Worm (Caenorhabditis elegans): Measurements from ENCODE around the gene Y44A6D.7.
A peak's percentile ranks its signal among the peaks of the same experiment; 100 is the strongest.

Y44A6D.7 gene

ce11 chrV:20776761-20777160 is 37.8 kb upstream of the Y44A6D.7 start:
- TF ChIP-seq tbx-7 (tag; optimal IDR thresholded peaks at IDR 0.05) (no peak), dve-1 (tag; optimal IDR thresholded peaks at IDR 0.05) (no peak), gmeb-2 (tag; optimal IDR thresholded peaks at IDR 0.05) (no peak), syd-9 (tag; optimal IDR thresholded peaks at IDR 0.05) (no peak), ceh-24 (tag; optimal IDR thresholded peaks at IDR 0.05) (no peak), hlh-30 (tag; optimal IDR thresholded peaks at IDR 0.05; ENCODE audit: insufficient read depth) (no peak), hlh-13 (GFP tag; optimal IDR thresholded peaks at IDR 0.05) (no peak), Y22D7AL.16 (tag; optimal IDR thresholded peaks at IDR 0.05) (no peak), ttx-3 (tag; optimal IDR thresholded peaks at IDR 0.05) (no peak), dmd-4 (tag; optimal IDR thresholded peaks at IDR 0.05; ENCODE audit: borderline replicate concordance) (no peak), ceh-48 (tag; optimal IDR thresholded peaks at IDR 0.05) (no peak), C38D4.7 (GFP tag; optimal IDR thresholded peaks at IDR 0.05) (no peak), elt-4 (tag; optimal IDR thresholded peaks at IDR 0.05) (no peak), pax-1 (tag; optimal IDR thresholded peaks at IDR 0.05) (no peak), lim-6 (tag; optimal IDR thresholded peaks at IDR 0.05) (no peak), pag-3 (tag; optimal IDR thresholded peaks at IDR 0.05; ENCODE audit: borderline replicate concordance) (no peak)

ce11 chrV:20778257-20778697 is 36.2 kb upstream of the Y44A6D.7 start:
- no peak for TF ChIP-seq C08G9.2 (tag; optimal IDR thresholded peaks at IDR 0.05)
- no peak for TF ChIP-seq ceh-9 (tag; optimal IDR thresholded peaks at IDR 0.05)
- TF ChIP-seq T23F11.4 (GFP tag; optimal IDR thresholded peaks at IDR 0.05): no peak
- TF ChIP-seq hlh-30 (tag; optimal IDR thresholded peaks at IDR 0.05; ENCODE audit: insufficient read depth): peak; percentile 98
- TF ChIP-seq fax-1 (tag; optimal IDR thresholded peaks at IDR 0.05): no peak
- peak; percentile 83 for TF ChIP-seq rnt-1 (tag; optimal IDR thresholded peaks at IDR 0.05)
- TF ChIP-seq eyg-1 (tag; optimal IDR thresholded peaks at IDR 0.05): no peak
- TF ChIP-seq madf-2 (tag; optimal IDR thresholded peaks at IDR 0.05): peak; percentile 80
- no peak for TF ChIP-seq nhr-232 (tag; optimal IDR thresholded peaks at IDR 0.05)
- no peak for TF ChIP-seq ama-1 (optimal IDR thresholded peaks at IDR 0.05)
- peak; percentile 100 for TF ChIP-seq pha-4 (tag; optimal IDR thresholded peaks at IDR 0.05)
- no peak for TF ChIP-seq pag-3 (tag; optimal IDR thresholded peaks at IDR 0.05; ENCODE audit: borderline replicate concordance)
- TF ChIP-seq ceh-31 (tag; optimal IDR thresholded peaks at IDR 0.05): peak; percentile 94
- TF ChIP-seq ceh-22 (tag; optimal IDR thresholded peaks at IDR 0.05): peak; percentile 85
- TF ChIP-seq K09A11.1 (tag; optimal IDR thresholded peaks at IDR 0.05; ENCODE audit: insufficient read depth): peak; percentile 40
- TF ChIP-seq elt-2 (tag; optimal IDR thresholded peaks at IDR 0.05): peak; percentile 27
- 0 out of 2 replicates have a peak, but pooled peaks have one; percentile 13 for TF ChIP-seq unc-3 (GFP tag; conservative IDR thresholded peaks at IDR 0.05)
- TF ChIP-seq unc-3 (tag; optimal IDR thresholded peaks at IDR 0.05): no peak
- no peak for TF ChIP-seq ceh-6 (GFP tag; optimal IDR thresholded peaks at IDR 0.05)
- no peak for TF ChIP-seq fkh-6 (tag; optimal IDR thresholded peaks at IDR 0.05)
- TF ChIP-seq hlh-13 (GFP tag; optimal IDR thresholded peaks at IDR 0.05): no peak
- TF ChIP-seq ahr-1 (tag; optimal IDR thresholded peaks at IDR 0.05): no peak
- no peak for TF ChIP-seq sox-2 (GFP tag; IDR thresholded peaks at IDR 0.05)
- no peak for TF ChIP-seq K02D7.2 (tag; optimal IDR thresholded peaks at IDR 0.05)
- peak; percentile 15 for TF ChIP-seq pros-1 (tag; optimal IDR thresholded peaks at IDR 0.05)
- no peak for TF ChIP-seq dmd-4 (tag; optimal IDR thresholded peaks at IDR 0.05; ENCODE audit: borderline replicate concordance)
- TF ChIP-seq npax-4 (tag; optimal IDR thresholded peaks at IDR 0.05): no peak
- peak; percentile 44 for TF ChIP-seq ets-4 (tag; optimal IDR thresholded peaks at IDR 0.05)
- peak; percentile 40 for TF ChIP-seq syd-9 (tag; optimal IDR thresholded peaks at IDR 0.05)
- peak; percentile 27 for TF ChIP-seq pha-2 (tag; optimal IDR thresholded peaks at IDR 0.05)
- no peak for TF ChIP-seq ceh-19 (GFP tag; optimal IDR thresholded peaks at IDR 0.05)
- TF ChIP-seq ceh-2 (tag; optimal IDR thresholded peaks at IDR 0.05): no peak
- TF ChIP-seq gmeb-2 (tag; optimal IDR thresholded peaks at IDR 0.05): peak; percentile 11
- TF ChIP-seq lim-6 (tag; optimal IDR thresholded peaks at IDR 0.05): no peak
- peak; percentile 78 for TF ChIP-seq hlh-8 (tag; optimal IDR thresholded peaks at IDR 0.05)
- no peak for TF ChIP-seq lin-11 (tag; optimal IDR thresholded peaks at IDR 0.05)
- TF ChIP-seq unc-86 (tag; optimal IDR thresholded peaks at IDR 0.05): no peak
- peak; percentile 61 for TF ChIP-seq ceh-14 (tag; optimal IDR thresholded peaks at IDR 0.05)
- TF ChIP-seq hlh-15 (tag; optimal IDR thresholded peaks at IDR 0.05): no peak
- no peak for TF ChIP-seq fkh-10 (GFP tag; optimal IDR thresholded peaks at IDR 0.05)
- peak; percentile 94 for TF ChIP-seq unc-55 (GFP tag; optimal IDR thresholded peaks at IDR 0.05)
- TF ChIP-seq pat-9 (tag; optimal IDR thresholded peaks at IDR 0.05): no peak

Measured in whole organism, late embryonic.